Worm (Caenorhabditis elegans) whole organism, dauer: Measurements from ENCODE around the gene Y54G9A.5.

Experiments used
- unc-62 ChIP-seq: sonication (generic microtip); optimal IDR thresholded peaks from 2 replicates; lab custom pipeline; 2017; ENCODE audit warnings: missing biosample characterization, missing genetic modification reagents, missing genetic modification characterization

The Y54G9A.5 gene

DNA sequence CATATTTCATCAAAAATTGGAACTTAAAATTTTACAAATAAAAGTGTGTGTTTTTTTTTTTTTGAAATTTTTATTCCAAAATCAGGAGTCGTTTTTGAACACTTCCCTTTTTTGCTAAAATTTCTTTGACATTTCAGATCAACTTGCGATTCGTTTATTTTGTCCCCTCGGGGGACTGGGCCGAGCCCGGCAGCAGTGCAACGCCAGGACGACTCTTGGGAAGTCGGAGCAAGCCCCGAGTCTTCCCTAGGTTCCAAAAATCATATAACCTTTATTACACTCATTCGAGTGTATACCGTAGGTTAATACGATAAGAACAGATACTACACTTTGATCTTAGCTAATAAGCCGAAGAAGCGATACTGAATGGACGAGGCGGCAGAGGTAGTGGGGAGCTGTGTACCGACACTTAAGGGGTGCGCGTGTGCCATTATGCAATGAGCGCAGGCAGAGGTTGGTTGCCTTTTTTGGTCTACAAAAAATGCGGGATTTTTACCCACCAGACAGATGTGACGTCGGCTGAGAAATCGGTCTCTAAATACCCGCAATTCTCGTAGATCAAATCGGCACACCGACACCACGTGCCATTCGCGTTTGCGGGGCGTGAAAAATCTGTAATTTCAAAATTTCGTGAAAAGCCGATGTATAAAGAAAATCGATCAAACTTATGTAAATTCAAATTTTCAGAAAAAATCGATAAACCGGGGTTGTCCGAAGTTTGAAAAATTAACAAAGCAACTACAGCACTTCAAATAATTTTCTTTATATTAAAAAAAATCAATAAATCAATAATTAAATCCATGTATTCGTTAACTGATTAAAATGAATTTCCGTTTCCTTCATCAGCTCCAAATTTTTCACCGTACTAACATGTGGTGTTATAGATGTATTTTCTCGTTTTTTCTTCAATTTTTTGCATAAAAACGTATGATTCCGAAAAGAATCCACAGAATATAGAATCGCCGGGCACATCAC is 5.1 kb upstream of the Y54G9A.5 start:
- TF ChIP-seq unc-62 (GFP tag; lab: Kevin White, UChicago), result no peak

DNA sequence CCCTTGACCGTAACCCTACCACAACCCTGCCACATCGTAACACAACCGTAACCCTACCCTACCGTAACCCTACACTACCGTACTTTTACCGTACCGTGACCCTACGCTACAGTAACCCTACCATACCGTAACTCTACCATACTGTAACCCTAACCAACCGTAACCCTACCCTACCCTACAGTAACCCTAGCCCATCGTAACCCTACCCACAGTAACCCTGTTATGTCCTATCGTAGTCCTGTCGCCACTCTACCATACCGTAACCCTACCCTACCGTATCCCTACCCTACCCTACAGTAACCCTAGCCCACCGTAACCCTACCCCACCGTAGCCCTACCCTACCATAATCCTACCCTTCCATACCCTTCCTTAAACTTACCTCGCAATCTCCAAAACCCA is 2.2 kb upstream of the Y54G9A.5 start:
- TF ChIP-seq unc-62 (GFP tag; lab: Kevin White, UChicago), result no peak

DNA sequence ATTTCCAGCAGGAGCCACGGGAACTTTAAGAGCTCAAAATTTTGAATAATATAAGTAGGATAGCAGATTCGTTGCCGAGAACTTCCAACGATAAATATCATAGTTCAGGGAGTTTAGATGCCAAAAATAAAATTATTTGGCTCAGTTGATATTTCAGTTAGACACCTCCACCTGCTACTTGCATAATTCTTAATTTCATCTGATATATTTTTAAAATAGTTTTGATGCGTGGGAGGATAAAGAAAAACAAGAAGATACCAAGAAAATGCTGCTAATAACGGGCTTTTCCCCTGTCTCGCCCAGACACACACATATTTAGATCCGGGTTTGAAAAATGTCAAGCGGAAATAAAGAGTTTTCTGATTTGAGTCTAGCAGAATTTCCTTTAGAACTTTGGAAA is 1.6 kb upstream of the Y54G9A.5 start, which contains the start of gene sre-46:
sre-46 (minus strand) TSS at position 101 of the 400 bp plus-strand sequence.
- no peak for TF ChIP-seq unc-62 (GFP tag; lab: Kevin White, UChicago)

DNA sequence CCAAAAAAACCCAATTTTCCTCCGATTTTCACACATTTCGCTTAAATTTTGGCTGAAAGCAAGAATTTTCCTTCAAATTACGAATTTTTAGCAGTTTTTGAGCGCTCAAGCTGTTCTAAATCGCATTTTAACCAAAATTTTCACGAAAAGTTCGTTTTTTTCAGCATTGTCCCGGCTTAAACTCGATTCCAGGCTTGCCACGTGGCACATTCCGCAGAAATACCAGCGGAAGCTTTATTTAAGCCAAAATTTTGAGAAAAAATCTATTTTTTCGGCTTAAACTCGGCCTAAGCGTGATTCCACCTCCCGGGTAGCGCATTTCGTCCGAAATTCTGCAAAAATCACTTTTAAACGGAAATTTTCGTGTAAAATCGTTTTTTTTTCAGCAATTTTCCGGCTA is 947 bp downstream of the Y54G9A.5 start:
- TF ChIP-seq unc-62 (GFP tag; lab: Kevin White, UChicago), result no peak

DNA sequence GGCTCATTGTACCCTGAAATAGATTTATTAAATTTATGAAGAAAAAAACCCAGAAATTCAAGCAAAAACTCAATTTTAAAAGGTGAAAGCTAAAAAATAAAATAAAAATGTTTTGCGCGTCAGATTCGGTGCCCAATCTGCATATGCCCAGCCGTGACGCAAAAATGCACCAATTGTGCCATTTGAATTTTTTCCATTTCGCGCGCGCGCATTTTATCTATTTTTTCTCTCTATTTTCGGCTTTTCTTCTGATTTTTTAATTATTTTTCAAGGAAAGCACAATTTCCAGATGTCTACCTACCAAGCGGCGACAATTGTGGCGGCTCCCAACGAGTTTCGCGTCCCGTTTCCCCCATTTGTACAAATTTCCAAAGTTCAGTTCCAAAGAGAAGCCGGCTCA is 3.0 kb downstream of the Y54G9A.5 start, which contains the start of the genes Y54G9A.7 and bub-3:
Y54G9A.7 (minus strand) TSS at position 7 of the 400 bp plus-strand sequence.
bub-3 (plus strand) TSS at position 270 of the 400 bp plus-strand sequence.
- no peak for TF ChIP-seq unc-62 (GFP tag; lab: Kevin White, UChicago)

DNA sequence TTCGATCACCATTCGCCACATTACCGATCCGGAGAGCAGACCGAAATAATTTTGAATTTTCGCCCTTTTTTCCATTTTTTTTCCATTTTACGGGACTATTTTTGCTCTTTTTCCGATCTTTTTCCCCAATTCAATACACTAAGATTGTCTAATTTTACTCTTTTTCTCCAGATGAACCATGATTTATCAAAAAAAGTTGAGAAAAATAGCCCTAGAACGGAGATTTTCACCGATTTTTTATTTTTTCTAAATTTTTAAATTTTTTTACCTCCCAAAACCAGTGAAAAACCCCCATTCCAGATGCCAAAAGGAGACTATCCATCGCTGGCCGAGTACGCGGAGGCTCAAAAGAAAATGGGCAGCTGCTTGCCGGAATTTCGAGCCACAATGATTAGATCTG is 6.6 kb downstream of the Y54G9A.5 start, which contains the start of gene Y54G9A.9:
Y54G9A.9 (plus strand) TSS at position 301 of the 400 bp plus-strand sequence.
- TF ChIP-seq unc-62 (GFP tag; lab: Kevin White, UChicago), result no peak

DNA sequence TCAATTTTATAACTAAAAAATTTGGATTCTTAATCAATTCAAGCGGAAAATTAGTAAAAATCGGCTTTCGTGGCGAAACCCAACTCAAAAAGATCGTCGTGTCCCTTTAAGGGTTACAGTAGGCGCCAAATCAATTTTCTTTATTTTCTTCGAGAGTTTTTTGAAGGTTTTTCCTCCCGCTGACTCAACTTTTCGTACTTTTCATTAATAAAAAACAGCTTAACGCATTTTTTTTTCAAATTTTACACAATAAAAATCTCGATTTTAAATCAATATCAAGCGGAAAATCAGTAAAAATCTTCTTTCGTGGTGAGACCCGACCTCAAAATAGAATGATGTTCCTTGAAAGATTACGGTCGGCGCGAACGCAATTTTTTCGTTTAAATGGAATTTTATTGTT is 9.3 kb downstream of the Y54G9A.5 start:
- no peak for TF ChIP-seq unc-62 (GFP tag; lab: Kevin White, UChicago)

DNA sequence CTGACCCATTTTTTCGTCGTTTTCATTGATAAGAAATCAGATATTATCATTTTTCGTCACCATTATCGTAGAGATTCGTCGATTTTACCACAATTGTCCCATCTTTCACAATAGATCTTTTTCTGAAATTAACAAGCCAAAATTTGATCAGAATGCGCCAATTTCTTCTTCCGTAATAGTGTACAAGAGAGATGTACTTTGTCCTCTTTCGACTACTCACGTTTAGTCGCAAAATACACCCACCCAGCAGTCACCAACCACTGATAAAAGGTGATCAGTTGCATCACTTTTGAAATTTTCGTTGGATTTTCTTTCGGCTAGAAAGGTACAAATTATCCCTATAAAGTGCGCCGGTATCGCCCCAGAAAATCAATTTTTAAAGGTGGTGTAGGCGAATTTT is 9.8 kb downstream of the Y54G9A.5 start:
- no peak for TF ChIP-seq unc-62 (GFP tag; lab: Kevin White, UChicago)

DNA sequence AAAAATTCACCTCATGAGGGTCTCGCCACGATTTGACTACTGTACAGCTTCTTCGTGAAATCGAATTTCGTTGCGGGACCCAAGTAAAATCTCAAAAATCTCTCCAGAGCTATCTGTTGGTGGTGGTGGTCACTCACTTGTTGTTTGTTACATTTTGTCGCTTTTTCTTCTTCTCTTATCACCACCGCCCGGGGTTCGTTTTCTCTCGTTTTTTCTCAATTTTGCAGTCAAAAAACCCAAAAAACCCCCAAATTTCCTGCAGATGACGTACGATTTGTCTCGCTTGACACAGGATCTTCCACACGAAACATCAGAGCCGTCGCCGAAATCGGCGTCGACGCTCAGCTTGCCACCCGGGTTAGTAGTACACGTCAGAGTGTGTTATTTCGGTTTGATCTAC is 13.3 kb downstream of the Y54G9A.5 start, which contains the start of gene R06B9.5:
R06B9.5 (plus strand) TSS at position 232 of the 400 bp plus-strand sequence.
- TF ChIP-seq unc-62 (GFP tag; lab: Kevin White, UChicago), result no peak

DNA sequence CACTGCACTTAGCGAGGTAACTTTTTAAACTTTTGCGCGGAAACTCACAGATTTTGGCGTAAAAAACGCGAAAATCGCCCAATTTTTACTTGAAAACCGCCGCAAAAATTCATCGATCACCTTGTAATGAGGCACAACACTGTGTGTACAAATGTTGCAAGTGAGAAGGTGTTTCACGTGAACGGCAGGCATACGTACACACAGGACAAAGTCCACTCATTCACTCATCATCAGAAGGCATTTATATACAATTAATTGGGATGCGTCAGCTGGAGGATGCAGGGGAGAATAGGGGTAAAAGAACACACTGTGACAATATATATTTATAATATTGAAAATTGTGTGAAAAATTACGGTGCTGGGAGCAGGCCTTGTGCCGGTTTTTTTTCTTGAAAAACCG is 14.1 kb downstream of the Y54G9A.5 start:
- TF ChIP-seq unc-62 (GFP tag; lab: Kevin White, UChicago), result no peak

DNA sequence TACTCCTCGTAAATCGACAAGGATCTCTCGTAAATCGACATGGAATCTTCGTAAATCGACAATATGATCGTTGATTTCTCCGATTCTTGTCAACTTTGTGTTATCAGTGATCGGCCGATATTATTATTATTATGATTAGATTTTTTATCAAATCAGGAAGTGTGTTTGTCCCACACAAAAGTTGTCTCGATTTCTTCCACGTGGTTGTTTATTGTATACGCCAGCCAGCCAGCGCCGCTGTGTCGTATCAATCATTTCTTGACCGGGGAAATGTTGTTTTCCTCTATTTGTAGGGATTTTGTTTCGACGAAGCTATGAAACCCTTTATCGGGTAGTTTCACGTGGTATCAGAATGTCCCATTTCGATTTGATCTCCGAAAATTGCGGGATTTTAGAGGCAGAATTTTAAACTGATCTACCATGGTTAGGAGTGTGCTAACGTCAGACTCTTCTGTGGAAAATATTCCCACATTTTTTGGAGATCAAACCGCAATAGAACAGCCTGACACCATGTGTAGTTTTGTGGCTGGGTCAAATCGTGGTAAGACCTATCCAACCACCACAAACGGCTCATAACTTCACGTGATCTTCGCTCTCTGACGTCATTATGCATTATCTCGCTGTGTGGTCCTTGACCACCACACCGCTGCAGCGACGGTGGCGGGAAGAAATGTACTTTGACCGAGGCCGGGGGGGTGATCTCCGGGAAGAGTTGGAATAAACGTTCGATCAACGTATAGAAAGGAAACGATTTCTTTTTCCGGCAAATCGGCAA is 15.1 kb downstream of the Y54G9A.5 start:
- TF ChIP-seq unc-62 (GFP tag; lab: Kevin White, UChicago), result no peak

DNA sequence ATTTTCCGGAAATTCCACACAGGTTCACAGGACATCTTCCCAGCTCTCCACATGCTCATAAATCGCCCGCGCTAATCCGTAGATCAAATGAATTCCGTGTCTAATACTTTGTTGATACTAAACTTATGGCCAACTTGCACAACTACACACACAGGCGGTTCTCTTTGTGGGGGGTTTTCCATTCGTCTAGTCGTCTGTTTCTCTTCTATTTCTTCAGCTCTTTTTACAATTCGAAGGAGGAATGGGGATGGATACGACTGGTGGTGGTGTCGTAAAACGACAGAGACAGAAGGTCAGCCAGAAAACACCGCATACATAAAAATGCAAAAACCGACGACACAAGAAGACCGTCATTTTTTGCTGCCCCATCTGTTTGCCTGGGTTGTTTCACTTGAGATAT is 16.6 kb downstream of the Y54G9A.5 start:
- no peak for TF ChIP-seq unc-62 (GFP tag; lab: Kevin White, UChicago)

DNA sequence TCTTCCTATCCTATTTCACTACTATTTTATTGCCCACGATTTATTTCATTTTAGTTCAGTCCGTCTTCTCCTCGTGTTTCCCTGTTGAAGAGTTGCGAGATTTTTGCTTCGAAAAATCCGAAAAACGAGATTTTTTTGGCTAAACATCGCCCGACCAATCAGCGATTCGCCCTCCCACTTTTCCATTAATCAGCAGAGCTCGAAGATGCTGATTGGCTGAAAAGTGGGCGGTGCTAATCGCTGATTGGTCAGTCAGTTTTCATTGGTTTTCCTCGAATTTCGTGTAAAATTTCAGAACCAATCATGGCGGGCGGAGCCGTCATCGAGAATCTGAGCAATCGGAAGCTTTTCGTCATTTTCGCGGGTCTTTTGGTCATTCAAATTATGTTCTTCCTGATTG is 18.6 kb downstream of the Y54G9A.5 start, which contains the start of gene mig-14:
mig-14 (plus strand) TSS at position 290 of the 400 bp plus-strand sequence.
- no peak for TF ChIP-seq unc-62 (GFP tag; lab: Kevin White, UChicago)

DNA sequence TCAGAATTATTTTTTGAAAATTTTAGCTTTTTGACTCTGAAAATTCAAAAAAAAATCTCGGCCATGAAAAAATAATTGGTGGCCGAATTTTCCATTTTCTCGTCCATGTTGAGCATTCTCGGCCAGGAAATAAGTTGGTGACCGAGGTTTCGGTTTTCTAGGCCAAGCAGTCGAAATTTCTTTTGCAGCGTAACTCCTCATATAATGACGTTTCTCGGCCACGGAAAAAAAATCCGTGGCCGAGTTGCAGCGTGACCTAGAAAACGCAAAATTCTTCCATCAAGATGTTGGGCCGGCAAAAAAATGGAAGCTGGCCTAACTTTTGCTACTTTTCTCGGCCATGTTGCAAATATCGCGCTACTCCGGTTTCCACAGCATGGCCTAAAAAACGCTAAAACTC is 27.3 kb downstream of the Y54G9A.5 start:
- no peak for TF ChIP-seq unc-62 (GFP tag; lab: Kevin White, UChicago)

DNA sequence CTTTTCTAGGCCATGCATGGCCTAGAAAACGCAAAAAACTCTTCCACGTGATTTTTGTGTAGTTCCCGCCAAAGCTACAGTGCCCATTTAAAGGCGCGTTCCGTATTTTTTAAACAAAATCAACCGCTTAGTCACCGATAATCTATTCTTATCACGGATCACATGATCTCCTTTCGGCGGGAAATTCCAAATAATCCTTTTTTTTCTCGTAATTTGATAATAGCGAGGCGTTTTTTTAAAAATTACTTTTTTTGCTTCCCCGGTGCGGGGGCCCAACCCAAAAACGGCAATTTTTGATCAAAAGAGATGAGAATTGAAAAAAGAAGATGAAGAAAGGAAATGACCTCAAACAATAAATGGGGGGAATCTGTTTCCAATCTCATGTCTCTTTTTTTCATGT is 28.2 kb downstream of the Y54G9A.5 start:
- TF ChIP-seq unc-62 (GFP tag; lab: Kevin White, UChicago), result no peak

DNA sequence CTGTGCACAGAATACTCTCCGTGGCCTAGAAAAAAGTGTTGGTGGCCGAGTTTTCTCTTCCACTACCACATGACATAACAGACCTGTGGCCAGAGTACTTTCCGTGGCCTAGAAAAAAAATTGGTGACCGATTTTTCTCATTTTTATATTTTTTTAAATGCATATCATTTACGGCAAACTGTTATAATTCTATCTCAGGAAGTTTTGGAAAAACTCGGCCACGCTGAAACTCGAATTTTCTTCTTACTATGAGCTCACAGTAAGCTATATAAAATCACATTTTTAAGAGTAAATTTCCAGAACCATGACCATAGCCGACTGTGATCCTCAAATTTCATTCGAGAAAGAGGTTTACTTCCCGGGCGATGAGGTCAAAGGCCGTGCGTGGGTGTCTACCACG is 29.2 kb downstream of the Y54G9A.5 start, which contains the start of gene arrd-14:
arrd-14 (plus strand) TSS at position 301 of the 400 bp plus-strand sequence.
- TF ChIP-seq unc-62 (GFP tag; lab: Kevin White, UChicago), result no peak
